Worm (Caenorhabditis elegans) whole organism, L4 larva: ENCODE results near the gene F22E5.13.
"Not testable (repeated sequence)": the region's sequence is repeated elsewhere in the genome, so short reads cannot be mapped to it uniquely, and the experiment has no call there.

Experiments
- F10B5.3 ChIP-seq: sonication (generic microtip); optimal IDR thresholded peaks from 2 replicates; lab custom pipeline; 2016; ENCODE audit warnings: mild to moderate bottlenecking, missing genetic modification characterization, missing compliant biosample characterization
- F26F4.8 ChIP-seq: fragments of 200-800 bp; sonication (Bioruptor generic); conservative IDR thresholded peaks from 2 replicates; pipeline ENCODE4 v1.3.6; 2022; ENCODE audit warnings: missing genetic modification characterization, missing compliant biosample characterization
- T20F7.1 ChIP-seq: fragments of 200-800 bp; sonication (Bioruptor generic); optimal IDR thresholded peaks from 2 replicates; lab custom pipeline; 2018; ENCODE audit warnings: mild to moderate bottlenecking, missing genetic modification characterization, missing compliant biosample characterization
- T26A8.4 ChIP-seq: fragments of 200-800 bp; sonication (Bioruptor generic); IDR thresholded peaks from 2 replicates; pipeline ENCODE4 v1.3.6; 2022; ENCODE audit warnings: missing genetic modification characterization, missing compliant biosample characterization
- Y48G9A.11 ChIP-seq: fragments of 200-800 bp; sonication (Bioruptor generic); IDR thresholded peaks from 2 replicates; pipeline ENCODE4 v1.3.6; 2022; ENCODE audit warnings: missing genetic modification reagents, missing genetic modification characterization, missing compliant biosample characterization
- aha-1 ChIP-seq: fragments of 150-350 bp; peaks from one replicate; lab custom pipeline; 2014; ENCODE audit warnings: missing biosample characterization, missing genetic modification characterization
- aly-2 ChIP-seq: sonication (generic microtip); optimal IDR thresholded peaks from 2 replicates; lab custom pipeline; 2018; ENCODE audit warnings: missing biosample characterization, missing genetic modification characterization
- attf-4 ChIP-seq: sonication (generic microtip); optimal IDR thresholded peaks from 3 replicates; lab custom pipeline; 2017; ENCODE audit warnings: missing biosample characterization, missing genetic modification characterization
- ceh-20 ChIP-seq: fragments of 200-800 bp; sonication (Bioruptor generic); IDR thresholded peaks from 2 replicates; pipeline ENCODE4 v1.3.6; 2022; ENCODE audit warnings: missing genetic modification reagents, missing genetic modification characterization, missing compliant biosample characterization
- ces-1 ChIP-seq: fragments of 150-350 bp; sonication (generic microtip); optimal IDR thresholded peaks from 4 replicates; lab custom pipeline; 2014; ENCODE audit warnings: missing biosample characterization, missing genetic modification reagents, missing genetic modification characterization
- daf-19 ChIP-seq: fragments of 200-800 bp; sonication (Bioruptor generic); conservative IDR thresholded peaks from 2 replicates; pipeline ENCODE4 v1.3.6; 2022; ENCODE audit warnings: missing genetic modification characterization, missing compliant biosample characterization
- daf-8 ChIP-seq: fragments of 200-800 bp; sonication (Bioruptor generic); IDR thresholded peaks from 2 replicates; pipeline ENCODE4 v1.3.6; 2022; ENCODE audit warnings: missing genetic modification characterization, missing compliant biosample characterization
- dmd-6 ChIP-seq: fragments of 200-800 bp; sonication (Bioruptor generic); IDR thresholded peaks from 2 replicates; pipeline ENCODE4 v1.3.6; 2022; ENCODE audit warnings: missing genetic modification reagents, missing genetic modification characterization, missing compliant biosample characterization
- duxl-1 ChIP-seq: sonication (generic microtip); optimal IDR thresholded peaks from 2 replicates; lab custom pipeline; 2016; ENCODE audit warnings: mild to moderate bottlenecking, missing genetic modification characterization, moderate library complexity, missing compliant biosample characterization; ENCODE audit not compliant: poor library complexity
- dve-1 ChIP-seq: sonication (generic microtip); optimal IDR thresholded peaks from 2 replicates; lab custom pipeline; 2017; ENCODE audit warnings: antibody characterized with exemption, mild to moderate bottlenecking, missing genetic modification characterization, missing compliant biosample characterization; ENCODE audit not compliant: insufficient read depth
- egl-27 ChIP-seq: sonication (generic microtip); optimal IDR thresholded peaks from 3 replicates; lab custom pipeline; 2017; ENCODE audit warnings: missing biosample characterization, missing genetic modification reagents, missing genetic modification characterization
- gei-8 ChIP-seq: fragments of 200-800 bp; sonication (Bioruptor generic); optimal IDR thresholded peaks from 2 replicates; lab custom pipeline; 2018; ENCODE audit warnings: mild to moderate bottlenecking, missing genetic modification characterization, missing compliant biosample characterization
- lin-29 ChIP-seq: fragments of 200-800 bp; sonication (Bioruptor generic); IDR thresholded peaks from 2 replicates; pipeline ENCODE4 v1.3.6; 2022; ENCODE audit warnings: missing genetic modification reagents, missing genetic modification characterization, missing compliant biosample characterization
- lin-38 ChIP-seq: fragments of 200-800 bp; sonication (Bioruptor generic); IDR thresholded peaks from 2 replicates; pipeline ENCODE4 v1.3.6; 2022; ENCODE audit warnings: missing genetic modification reagents, missing genetic modification characterization, missing compliant biosample characterization
- lin-39 ChIP-seq: fragments of 150-350 bp; optimal IDR thresholded peaks from 2 replicates; lab custom pipeline; 2014; ENCODE audit warnings: missing biosample characterization, missing genetic modification reagents, missing genetic modification characterization
- madf-9 ChIP-seq: fragments of 200-800 bp; sonication (Bioruptor generic); conservative IDR thresholded peaks from 2 replicates; pipeline ENCODE4 v1.3.6; 2022; ENCODE audit warnings: missing genetic modification reagents, missing genetic modification characterization, missing compliant biosample characterization
- mdt-29 ChIP-seq: fragments of 200-800 bp; sonication (Bioruptor generic); IDR thresholded peaks from 2 replicates; pipeline ENCODE4 v1.3.6; 2022; ENCODE audit warnings: missing genetic modification reagents, missing genetic modification characterization, missing compliant biosample characterization
- mes-2 ChIP-seq: sonication (generic microtip); optimal IDR thresholded peaks from 2 replicates; lab custom pipeline; 2016; ENCODE audit warnings: missing genotype, mild to moderate bottlenecking, missing genetic modification characterization, missing compliant biosample characterization; ENCODE audit not compliant: poor library complexity, severe bottlenecking
- nhr-10 ChIP-seq: fragments of 150-350 bp; optimal IDR thresholded peaks from 2 replicates; lab custom pipeline; 2014; ENCODE audit warnings: missing biosample characterization, missing genetic modification characterization
- nhr-11 ChIP-seq: fragments of 150-350 bp; optimal IDR thresholded peaks from 2 replicates; lab custom pipeline; 2014; ENCODE audit warnings: missing biosample characterization, missing genetic modification characterization
- nhr-237 ChIP-seq: sonication (generic microtip); optimal IDR thresholded peaks from 2 replicates; lab custom pipeline; 2017; ENCODE audit warnings: missing biosample characterization, missing genetic modification characterization
- nhr-41 ChIP-seq: fragments of 200-800 bp; sonication (Bioruptor generic); IDR thresholded peaks from 2 replicates; pipeline ENCODE4 v1.3.6; 2022; ENCODE audit warnings: missing genetic modification reagents, missing genetic modification characterization, missing compliant biosample characterization
- nhr-48 ChIP-seq: sonication (generic microtip); optimal IDR thresholded peaks from 2 replicates; lab custom pipeline; 2016; ENCODE audit warnings: mild to moderate bottlenecking, missing genetic modification characterization, missing compliant biosample characterization
- nhr-77 ChIP-seq: fragments of 150-350 bp; optimal IDR thresholded peaks from 2 replicates; lab custom pipeline; 2014; ENCODE audit warnings: missing biosample characterization, missing genetic modification characterization
- pha-4 ChIP-seq, 2 experiments: fragments of 150-350 bp in 1 of 2; fragments of 200-800 bp in 1 of 2; sonication (Bioruptor generic) in 1 of 2; IDR thresholded peaks in 1 of 2; optimal IDR thresholded peaks in 1 of 2; 2 replicates each; pipeline versions ENCODE4 v1.3.6 to Lab custom; 2014 to 2022; ENCODE audit warnings: missing genetic modification characterization in 2 of 2, missing genetic modification reagents in 2 of 2, missing biosample characterization in 1 of 2, missing compliant biosample characterization in 1 of 2
- saeg-2 ChIP-seq: fragments of 200-800 bp; sonication (Bioruptor generic); IDR thresholded peaks from 2 replicates; pipeline ENCODE4 v1.3.6; 2022; ENCODE audit warnings: missing genetic modification reagents, missing genetic modification characterization, missing compliant biosample characterization
- set-16 ChIP-seq: fragments of 200-800 bp; sonication (Bioruptor generic); IDR thresholded peaks from 2 replicates; pipeline ENCODE4 v1.3.6; 2022; ENCODE audit warnings: missing genetic modification reagents, missing genetic modification characterization, missing compliant biosample characterization
- unc-130 ChIP-seq: sonication (generic microtip); optimal IDR thresholded peaks from 2 replicates; lab custom pipeline; 2016; ENCODE audit warnings: missing genetic modification reagents, missing genetic modification characterization, missing compliant biosample characterization
- unc-39 ChIP-seq: sonication (generic microtip); optimal IDR thresholded peaks from 2 replicates; lab custom pipeline; 2017; ENCODE audit warnings: missing biosample characterization, missing genetic modification characterization
- zag-1 ChIP-seq: fragments of 150-350 bp; optimal IDR thresholded peaks from 2 replicates; lab custom pipeline; 2014; ENCODE audit warnings: missing biosample characterization, missing genetic modification characterization
- zip-2 ChIP-seq: fragments of 150-350 bp; optimal IDR thresholded peaks from 2 replicates; lab custom pipeline; 2014; ENCODE audit warnings: missing biosample characterization, missing genetic modification characterization
- ztf-7 ChIP-seq: fragments of 150-350 bp; optimal IDR thresholded peaks from 2 replicates; lab custom pipeline; 2014; ENCODE audit warnings: missing biosample characterization, missing genetic modification characterization

F22E5.13 gene

DNA sequence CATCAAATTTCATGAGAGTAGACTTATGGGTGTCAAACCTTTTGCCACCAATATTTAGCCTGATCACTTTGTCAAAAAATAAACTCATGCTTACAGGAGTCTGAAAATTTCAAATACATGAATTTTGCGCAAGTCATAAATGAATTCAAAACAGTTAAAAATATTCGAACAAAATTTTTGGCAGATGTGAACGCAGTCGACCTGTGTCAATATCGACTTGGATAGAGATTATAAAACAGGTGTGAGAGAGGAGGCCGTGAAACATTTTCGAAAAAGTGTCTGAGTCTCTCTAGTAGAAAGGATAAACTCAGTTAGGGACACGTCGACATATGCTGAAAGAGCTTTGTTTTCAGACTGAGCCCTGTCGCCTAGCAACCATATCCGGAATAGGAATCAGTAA, 2.7 kb downstream of the F22E5.13 start, which contains the start of gene F22E5.12:
Gene F22E5.12 (minus strand): TSS at position 101 of the 400 bp plus-strand sequence.
- not testable (repeated sequence) for TF ChIP-seq aly-2, F10B5.3, duxl-1 (tag; lab: Kevin White, UChicago)

DNA sequence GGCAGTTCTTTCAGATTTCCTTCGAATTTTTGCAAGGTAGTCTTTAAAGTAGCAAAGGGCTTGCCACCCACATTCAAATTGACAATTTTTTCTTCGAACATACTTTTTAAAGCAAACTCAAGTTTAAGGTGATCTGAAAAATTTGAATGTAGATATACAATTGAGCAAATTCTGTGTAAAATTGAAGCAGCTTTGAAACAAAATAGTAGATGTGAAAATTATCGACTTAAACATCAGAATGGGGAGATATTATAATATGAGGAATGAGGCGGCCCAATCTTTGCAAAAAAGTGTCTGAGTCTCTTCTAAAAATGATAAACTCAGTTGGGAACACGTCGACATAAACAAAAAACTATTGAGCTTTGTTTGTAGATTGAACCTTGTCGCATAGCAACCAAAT, 4.9 kb downstream of the F22E5.13 start, which contains the start of gene F22E5.11:
Gene F22E5.11 (minus strand): TSS at position 101 of the 400 bp plus-strand sequence.
- TF ChIP-seq dve-1 (tag; lab: Kevin White, UChicago) (no peak), madf-9 (GFP tag; lab: Robert Waterston, UW) (no peak), ztf-7 (tag; lab: Kevin White, UChicago) (no peak), zip-2 (tag; lab: Kevin White, UChicago) (no peak), F10B5.3 (tag; lab: Kevin White, UChicago) (no peak), daf-8 (GFP tag; lab: Robert Waterston, UW) (no peak), nhr-11 (no peak), nhr-48 (no peak), nhr-41 (GFP tag; lab: Robert Waterston, UW) (no peak), F26F4.8 (GFP tag; lab: Robert Waterston, UW) (no peak), aha-1 (tag; lab: Kevin White, UChicago) (no peak), unc-39 (tag; lab: Kevin White, UChicago) (no peak)

DNA sequence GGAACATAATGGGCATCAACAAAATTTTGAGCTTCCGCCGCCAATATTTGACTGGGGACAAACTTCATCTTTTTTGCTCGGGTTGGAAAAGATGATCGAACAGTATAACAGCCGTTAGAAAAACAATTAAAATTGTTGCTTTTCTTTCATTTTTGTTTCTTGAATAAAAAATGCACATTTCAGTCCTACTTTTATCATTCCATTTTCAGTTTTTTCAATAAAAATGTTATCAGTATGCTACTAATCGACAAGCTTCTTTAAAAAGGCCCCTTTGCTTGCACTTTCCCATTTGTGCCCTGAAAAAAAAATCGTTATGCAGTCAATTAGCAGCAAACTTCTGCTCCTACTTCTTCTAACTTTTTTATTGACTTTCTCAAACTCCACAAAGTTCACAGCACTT, 7.7 kb downstream of the F22E5.13 start, which contains the start of gene F22E5.7:
Gene F22E5.7 (plus strand): TSS at position 301 of the 400 bp plus-strand sequence.
- TF ChIP-seq zag-1 (no peak), unc-130 (GFP tag; lab: Kevin White, UChicago) (no peak), lin-38 (no peak), lin-39 (no peak), mes-2 (tag; lab: Kevin White, UChicago) (no peak), egl-27 (tag; lab: Kevin White, UChicago) (no peak), attf-4 (tag; lab: Kevin White, UChicago) (no peak), mdt-29 (no peak), nhr-77 (tag; lab: Kevin White, UChicago) (no peak), dmd-6 (no peak), unc-39 (tag; lab: Kevin White, UChicago) (no peak), T20F7.1 (GFP tag; lab: Kevin White, UChicago) (no peak), saeg-2 (GFP tag; lab: Robert Waterston, UW) (no peak), set-16 (GFP tag; lab: Robert Waterston, UW) (no peak), gei-8 (no peak), ces-1 (GFP tag; lab: Kevin White, UChicago) (no peak)

ce11 chrII:2640982-2641381, 8.5 kb downstream of the F22E5.13 start, which contains the start of gene F22E5.23:
TSS of gene F22E5.23 (plus strand) at chrII:2641282.
- TF ChIP-seq nhr-237 (tag; lab: Kevin White, UChicago) (no peak), Y48G9A.11 (GFP tag; lab: Robert Waterston, UW) (no peak), gei-8 (no peak), daf-19 (no peak), T26A8.4 (GFP tag; lab: Robert Waterston, UW) (no peak), ceh-20 (GFP tag; lab: Robert Waterston, UW) (no peak), dve-1 (tag; lab: Kevin White, UChicago) (no peak), nhr-10 (tag; lab: Kevin White, UChicago) (no peak), lin-29 (GFP tag; lab: Robert Waterston, UW) (no peak), zip-2 (tag; lab: Kevin White, UChicago) (no peak), pha-4 (GFP tag; IDR thresholded peaks at IDR 0.05; lab: Robert Waterston, UW) (no peak), pha-4 (tag; optimal IDR thresholded peaks at IDR 0.05; lab: Kevin White, UChicago) (no peak)
